ENCODE assay signal across 1 fruit fly cellular context in the genomic region with DNA sequence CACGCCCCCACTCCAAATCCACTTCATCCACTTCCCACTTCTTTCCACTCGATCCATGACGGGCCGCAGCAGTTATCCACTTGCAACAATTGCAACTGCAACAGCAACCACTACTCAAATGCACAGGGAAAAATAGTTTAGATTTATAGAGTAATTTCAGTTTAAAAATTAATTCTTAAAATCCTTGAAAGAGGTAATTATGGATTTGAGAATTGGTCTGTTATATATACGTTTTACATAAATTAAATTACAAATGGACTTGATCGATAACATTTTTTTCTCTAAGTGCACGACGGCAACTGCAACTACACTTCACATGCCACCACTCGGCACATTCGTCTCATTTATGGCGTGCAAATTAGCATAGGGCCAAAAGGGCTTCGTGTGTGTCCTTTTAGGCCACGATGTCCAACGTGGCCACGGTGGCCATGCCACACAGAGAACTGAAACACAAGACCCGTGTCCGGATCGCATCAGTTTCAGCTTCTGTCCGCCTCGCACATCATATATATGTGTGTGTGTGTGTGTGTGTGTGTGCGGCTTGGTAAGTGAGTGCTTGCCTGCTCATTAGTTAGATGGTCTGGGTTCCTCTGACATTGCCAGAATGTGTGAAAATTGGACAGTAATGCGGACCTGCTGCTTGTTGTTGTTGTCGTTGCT.
A peak's percentile ranks its signal among the peaks of the same experiment; 100 is the strongest.
TF ChIP-seq lines count a peak whose summit lies in the region.

No protein-coding gene starts in this region.

TF ChIP-seq in whole organism, embryonic, 481 proteins besides CTCF, POLR2A, EP300 and RAD21 (continued from another document):
- no peak for TF ChIP-seq Dref (GFP tag; IDR thresholded peaks at IDR 0.05; lab: Robert Waterston, UW)
- no peak for TF ChIP-seq NC2α (GFP tag; optimal IDR thresholded peaks at IDR 0.05; lab: Kevin White, UChicago)
- TF ChIP-seq caup (GFP tag; optimal IDR thresholded peaks at IDR 0.05; lab: Kevin White, UChicago; ENCODE audit: severe bottlenecking), result no peak
- TF ChIP-seq fu2 (GFP tag; optimal IDR thresholded peaks at IDR 0.05; lab: Kevin White, UChicago), result no peak
- TF ChIP-seq CG7963 (GFP tag; IDR thresholded peaks at IDR 0.05; lab: Robert Waterston, UW; ENCODE audit: partially characterized antibody), result no peak
- TF ChIP-seq Dip3 (GFP tag; optimal IDR thresholded peaks at IDR 0.05; lab: Kevin White, UChicago), result peak; percentile 33
- no peak for TF ChIP-seq CG10274 (GFP tag; optimal IDR thresholded peaks at IDR 0.05; lab: Kevin White, UChicago)
- peak; percentile 42 for TF ChIP-seq CG9609 (GFP tag; optimal IDR thresholded peaks at IDR 0.05; lab: Kevin White, UChicago)
- TF ChIP-seq pros (GFP tag; optimal IDR thresholded peaks at IDR 0.05; lab: Kevin White, UChicago), result no peak
- peak; percentile 64 for TF ChIP-seq tgo (GFP tag; IDR thresholded peaks at IDR 0.05; lab: Robert Waterston, UW)
- TF ChIP-seq lola (GFP tag; optimal IDR thresholded peaks at IDR 0.05; lab: Kevin White, UChicago), result peak in 1 of 3 experiments; percentile 88
- no peak for TF ChIP-seq sc (optimal IDR thresholded peaks at IDR 0.05; lab: Kevin White, UChicago)
- peak; percentile 59 for TF ChIP-seq sc (GFP tag; optimal IDR thresholded peaks at IDR 0.05; lab: Kevin White, UChicago)
- TF ChIP-seq dati (GFP tag; IDR thresholded peaks at IDR 0.05; lab: Robert Waterston, UW), result no peak
